Worm (Caenorhabditis elegans): ENCODE data around the gene F46B6.12.

Gene F46B6.12

DNA sequence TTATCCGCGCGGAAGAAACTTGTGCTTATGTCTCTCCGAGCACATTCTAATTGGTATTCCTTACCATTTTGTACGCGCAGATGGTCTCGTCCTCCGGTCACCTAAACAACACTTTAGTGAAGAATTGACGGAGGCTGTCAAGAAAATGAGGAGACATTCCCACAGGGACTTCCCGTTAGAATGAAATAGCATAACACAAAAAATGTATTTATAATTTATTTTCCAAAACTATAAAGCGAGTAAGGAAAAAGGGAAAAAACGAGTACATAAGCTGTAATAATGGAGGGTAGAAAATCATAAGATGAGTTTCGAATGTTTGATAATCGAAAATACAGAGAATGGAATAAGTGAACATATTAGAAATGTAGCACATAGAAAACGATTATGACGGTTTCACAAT, at the start of gene F46B6.12:
F46B6.12 (minus strand) TSS at position 101 of the 400 bp plus-strand sequence.
- TF ChIP-seq unc-62 (GFP tag; optimal IDR thresholded peaks at IDR 0.05 in 1 of 2): peak in 1 of 2 experiments; percentile 38
- TF ChIP-seq unc-62 (tag; optimal IDR thresholded peaks at IDR 0.05): no peak
- TF ChIP-seq jun-1 (tag; optimal IDR thresholded peaks at IDR 0.05): no peak

ce11 chrV:9824149-9824548, 48.5 kb upstream of the F46B6.12 start, which contains the start of gene str-2:
TSS of gene str-2 (minus strand) at chrV:9824249.
- no peak for TF ChIP-seq ces-1 (GFP tag; optimal IDR thresholded peaks at IDR 0.05)
- TF ChIP-seq ceh-32 (tag; optimal IDR thresholded peaks at IDR 0.05; ENCODE audit: poor library complexity): no peak
- TF ChIP-seq set-16 (GFP tag; IDR thresholded peaks at IDR 0.05): no peak
- TF ChIP-seq ZK546.5 (tag; optimal IDR thresholded peaks at IDR 0.05): no peak

DNA sequence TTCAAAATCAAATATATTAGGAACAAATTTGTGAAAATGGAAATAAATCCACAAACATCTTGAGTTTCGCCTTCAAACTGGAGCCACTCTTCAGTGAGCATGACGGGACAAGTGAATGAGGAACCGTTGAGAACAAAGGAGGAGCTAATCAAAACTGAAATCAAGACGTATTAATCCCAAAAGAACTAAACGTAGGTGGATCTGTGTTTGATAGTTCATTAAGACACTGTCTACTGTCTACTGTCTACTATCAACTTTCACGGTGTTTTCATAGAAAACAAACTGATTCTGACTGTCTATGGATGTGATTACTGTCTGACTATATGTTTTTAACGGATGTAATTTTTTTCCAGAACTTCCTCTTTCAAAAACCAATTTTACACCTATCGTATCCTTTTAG, 46.1 kb upstream of the F46B6.12 start, which contains the start of gene str-193:
str-193 (minus strand) TSS at position 101 of the 400 bp plus-strand sequence.
- TF ChIP-seq ceh-62 (tag; optimal IDR thresholded peaks at IDR 0.05): no peak
- TF ChIP-seq unc-62 (GFP tag; optimal IDR thresholded peaks at IDR 0.05 in 1 of 2): peak in 1 of 2 experiments; percentile 6
- no peak for TF ChIP-seq unc-62 (tag; optimal IDR thresholded peaks at IDR 0.05)

DNA sequence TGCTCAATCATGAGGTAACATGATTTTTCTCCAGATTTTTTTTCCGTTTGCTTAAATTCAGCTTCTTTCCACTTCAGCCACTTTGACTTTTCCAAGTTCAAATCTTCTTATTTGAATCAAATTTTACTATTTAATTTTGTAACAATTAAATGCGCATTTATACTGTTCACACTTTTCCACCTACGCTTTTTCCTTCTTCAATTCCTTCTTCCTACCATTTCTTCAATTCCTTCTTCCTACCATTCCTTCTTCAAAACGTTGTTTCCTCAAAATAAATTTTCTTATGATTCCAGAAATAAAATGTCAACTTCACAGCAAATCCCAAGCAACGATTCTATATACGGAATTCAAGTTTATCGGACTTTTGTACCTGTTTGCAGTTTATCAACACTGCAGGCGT, 40.8 kb upstream of the F46B6.12 start, which contains the start of gene sru-31:
sru-31 (plus strand) TSS at position 301 of the 400 bp plus-strand sequence.
- TF ChIP-seq spr-1 (tag; optimal IDR thresholded peaks at IDR 0.05) (no peak), nhr-102 (tag; optimal IDR thresholded peaks at IDR 0.05) (no peak), fos-1 (tag; optimal IDR thresholded peaks at IDR 0.05) (no peak), cey-2 (tag; optimal IDR thresholded peaks at IDR 0.05; ENCODE audit: borderline replicate concordance, insufficient read depth) (no peak), T20F7.1 (GFP tag; optimal IDR thresholded peaks at IDR 0.05) (no peak), hmg-1.1 (GFP tag; IDR thresholded peaks at IDR 0.05) (no peak), lsy-2 (tag; optimal IDR thresholded peaks at IDR 0.05) (no peak), jun-1 (tag; optimal IDR thresholded peaks at IDR 0.05) (no peak), ztf-7 (tag; optimal IDR thresholded peaks at IDR 0.05) (no peak), zip-2 (tag; optimal IDR thresholded peaks at IDR 0.05) (no peak), F26F4.8 (GFP tag; conservative IDR thresholded peaks at IDR 0.05) (no peak), fkh-10 (GFP tag; optimal IDR thresholded peaks at IDR 0.05) (no peak), unc-130 (GFP tag; optimal IDR thresholded peaks at IDR 0.05) (no peak), ces-1 (GFP tag; optimal IDR thresholded peaks at IDR 0.05) (no peak), Y75B8A.6 (GFP tag; IDR thresholded peaks at IDR 0.05) (no peak), php-3 (GFP tag; IDR thresholded peaks at IDR 0.05) (no peak), R02D3.7 (tag; optimal IDR thresholded peaks at IDR 0.05) (no peak)

DNA sequence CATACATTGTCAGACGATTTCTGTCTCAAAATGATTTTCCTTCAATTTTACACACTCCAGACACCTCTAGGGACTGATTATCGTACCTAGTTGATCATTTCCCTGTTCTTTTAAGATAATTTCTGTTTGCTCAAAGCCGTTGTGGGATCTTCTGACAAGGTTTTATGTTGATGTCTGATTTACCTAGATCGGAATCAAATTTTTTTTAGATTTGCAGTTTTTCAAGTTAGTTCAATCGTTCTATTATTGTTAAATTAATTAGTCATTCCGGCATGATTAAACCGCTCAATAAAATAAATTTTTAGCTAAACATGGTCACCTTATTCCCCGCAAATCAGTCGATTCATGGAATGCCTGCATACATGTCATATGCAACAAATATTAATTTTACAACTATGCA, 37.9 kb upstream of the F46B6.12 start, which contains the start of gene sru-30:
sru-30 (plus strand) TSS at position 301 of the 400 bp plus-strand sequence.
- TF ChIP-seq nhr-102 (tag; optimal IDR thresholded peaks at IDR 0.05): no peak
- no peak for TF ChIP-seq mep-1 (tag; optimal IDR thresholded peaks at IDR 0.05)
- no peak for TF ChIP-seq dmd-8 (GFP tag; IDR thresholded peaks at IDR 0.05)
- no peak for TF ChIP-seq unc-130 (GFP tag; optimal IDR thresholded peaks at IDR 0.05)
- no peak for TF ChIP-seq gei-8 (GFP tag; optimal IDR thresholded peaks at IDR 0.05)
- TF ChIP-seq nhr-10 (tag; optimal IDR thresholded peaks at IDR 0.05): no peak
- TF ChIP-seq T20F7.1 (GFP tag; optimal IDR thresholded peaks at IDR 0.05): no peak
- TF ChIP-seq lin-15B (tag; optimal IDR thresholded peaks at IDR 0.05): no peak
- no peak for TF ChIP-seq hlh-11 (tag; optimal IDR thresholded peaks at IDR 0.05)
- no peak for TF ChIP-seq cey-2 (tag; optimal IDR thresholded peaks at IDR 0.05; ENCODE audit: borderline replicate concordance, insufficient read depth)

DNA sequence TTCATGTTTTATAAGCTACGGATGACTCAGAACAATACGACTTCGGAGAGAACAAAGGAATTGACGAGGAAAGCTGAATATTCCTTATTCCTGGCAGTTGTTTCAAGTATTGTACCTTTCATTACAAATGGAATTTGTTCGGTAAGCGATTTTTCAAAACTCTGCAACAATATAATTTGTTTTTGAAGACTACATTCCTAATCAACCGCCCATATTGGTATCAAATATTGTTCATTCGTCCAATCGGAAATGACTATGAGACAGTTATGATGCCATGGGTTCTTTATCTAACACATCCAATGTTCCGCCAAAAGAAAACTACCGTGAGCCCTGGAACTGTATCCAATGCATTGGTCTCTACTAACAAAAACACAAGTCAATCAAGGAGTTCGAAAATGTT, 36.6 kb upstream of the F46B6.12 start:
- TF ChIP-seq T20F7.1 (GFP tag; optimal IDR thresholded peaks at IDR 0.05): no peak
- TF ChIP-seq aha-1 (tag): peak; percentile 93
